Fruit fly (Drosophila melanogaster): ENCODE results near the gene Cad96Ca.

Gene Cad96Ca

dm6 chr3R:25208042-25208766, at the start of gene Cad96Ca:
Gene Cad96Ca (minus strand): TSS chr3R:25208283.
- TF ChIP-seq CG10348 (GFP tag; IDR thresholded peaks at IDR 0.05) (no peak), CG17806 (tag; optimal IDR thresholded peaks at IDR 0.05) (no peak), Pif1A (GFP tag; optimal IDR thresholded peaks at IDR 0.05) (peak; percentile 23), CG13204 (GFP tag; optimal IDR thresholded peaks at IDR 0.05) (no peak), D1 (tag; optimal IDR thresholded peaks at IDR 0.05) (no peak), CG34367 (tag; optimal IDR thresholded peaks at IDR 0.05) (no peak), CG9948 (tag; optimal IDR thresholded peaks at IDR 0.05) (no peak), CG14655 (GFP tag; optimal IDR thresholded peaks at IDR 0.05) (no peak), rn (GFP tag; IDR thresholded peaks at IDR 0.05) (no peak), EcR (GFP tag; optimal IDR thresholded peaks at IDR 0.05) (peak; percentile 48), Ets98B (GFP tag; IDR thresholded peaks at IDR 0.05) (peak; percentile 24; the same call in 1 of the 2 replicates), CG32121 (GFP tag; IDR thresholded peaks at IDR 0.05) (no peak), fd96Ca (GFP tag; IDR thresholded peaks at IDR 0.05) (no peak), CG12605 (GFP tag; IDR thresholded peaks at IDR 0.05) (peak; percentile 21; the same call in 1 of the 2 replicates)

dm6 chr3R:25249145-25250141, 41.4 kb upstream of the Cad96Ca start, which contains the start of gene Nup358:
Gene Nup358 (plus strand): TSS chr3R:25249348.
- TF ChIP-seq CG15710 (tag; optimal IDR thresholded peaks at IDR 0.05): no peak
- TF ChIP-seq CG10348 (GFP tag; IDR thresholded peaks at IDR 0.05): no peak
- no peak for TF ChIP-seq CG12605 (GFP tag; IDR thresholded peaks at IDR 0.05)

dm6 chr3R:25247379-25247869, 39.3 kb upstream of the Cad96Ca start, which contains the start of the genes RpS27 and Nup37:
Gene RpS27 (minus strand): TSS chr3R:25247514.
Gene Nup37 (plus strand): TSS chr3R:25247658.
- TF ChIP-seq CG13204 (GFP tag; optimal IDR thresholded peaks at IDR 0.05): no peak
- no peak for TF ChIP-seq D1 (tag; optimal IDR thresholded peaks at IDR 0.05)
- peak; percentile 71 for TF ChIP-seq CG17806 (tag; optimal IDR thresholded peaks at IDR 0.05)
- TF ChIP-seq Snoo (tag; optimal IDR thresholded peaks at IDR 0.05): peak; percentile 98
- peak; percentile 81 for TF ChIP-seq CG8159 (tag; optimal IDR thresholded peaks at IDR 0.05)
- peak; percentile 67 for TF ChIP-seq CG32121 (GFP tag; IDR thresholded peaks at IDR 0.05)
- peak; percentile 90 for TF ChIP-seq CG15710 (tag; optimal IDR thresholded peaks at IDR 0.05)
- peak; percentile 87 for TF ChIP-seq rn (GFP tag; IDR thresholded peaks at IDR 0.05)
- peak; percentile 32; the same call in 1 of the 2 replicates for TF ChIP-seq CG10348 (GFP tag; IDR thresholded peaks at IDR 0.05)
- peak; percentile 97 for TF ChIP-seq CG4496 (GFP tag; IDR thresholded peaks at IDR 0.05)
- TF ChIP-seq Ets98B (GFP tag; IDR thresholded peaks at IDR 0.05): peak; percentile 86
- TF ChIP-seq CG9948 (tag; optimal IDR thresholded peaks at IDR 0.05): peak; percentile 67
- no peak for TF ChIP-seq Pif1B (GFP tag; optimal IDR thresholded peaks at IDR 0.05)
- TF ChIP-seq CG34367 (tag; optimal IDR thresholded peaks at IDR 0.05): peak; percentile 91
- TF ChIP-seq gl (tag; optimal IDR thresholded peaks at IDR 0.05): peak; percentile 80
- TF ChIP-seq Pif1A (GFP tag; optimal IDR thresholded peaks at IDR 0.05): peak; percentile 92
- TF ChIP-seq CG12605 (GFP tag; IDR thresholded peaks at IDR 0.05): peak; percentile 89
- no peak for TF ChIP-seq CG8301 (tag; optimal IDR thresholded peaks at IDR 0.05)

- peak; percentile 81 for TF ChIP-seq EcR (GFP tag; optimal IDR thresholded peaks at IDR 0.05)
- TF ChIP-seq D1 (tag; optimal IDR thresholded peaks at IDR 0.05): no peak
These were observed 37.1 kb upstream of the Cad96Ca start, which contains the start of gene bam for dm6 chr3R:25245052-25245813. Gene bam (minus strand): TSS chr3R:25245109.

- TF ChIP-seq EcR (GFP tag; optimal IDR thresholded peaks at IDR 0.05) (peak; percentile 67), CG17806 (tag; optimal IDR thresholded peaks at IDR 0.05) (no peak), CG8301 (tag; optimal IDR thresholded peaks at IDR 0.05) (no peak)
These were observed 33.5 kb upstream of the Cad96Ca start, which contains the start of gene CG11854 for dm6 chr3R:25241507-25242070. Gene CG11854 (plus strand): TSS chr3R:25242020.

Data from whole organism, pupa.